Worm (Caenorhabditis elegans) whole organism, L1 larva: Measurements from ENCODE around the gene C54E10.7.

Experiments
- aly-2 ChIP-seq: fragments of 150-350 bp; optimal IDR thresholded peaks from 2 replicates; lab custom pipeline; 2014; ENCODE audit warnings: missing biosample characterization, missing genetic modification characterization
- blmp-1 ChIP-seq: fragments of 150-350 bp; optimal IDR thresholded peaks from 2 replicates; lab custom pipeline; 2014; ENCODE audit warnings: missing biosample characterization, missing genetic modification characterization
- efl-1 ChIP-seq, 4 experiments: fragments of 150-350 bp; optimal IDR thresholded peaks in 3 of 4; peaks in 1 of 4; 1 replicate in 1 of 4; 2 replicates in 3 of 4; lab custom pipeline; 2014; ENCODE audit warnings: missing biosample characterization in 2 of 4, missing genetic modification characterization in 2 of 4, missing genetic modification reagents in 2 of 4
- jun-1 ChIP-seq: fragments of 150-350 bp; optimal IDR thresholded peaks from 2 replicates; lab custom pipeline; 2014; ENCODE audit warnings: missing biosample characterization, missing genetic modification reagents, missing genetic modification characterization
- pqm-1 ChIP-seq: sonication (generic microtip); optimal IDR thresholded peaks from 3 replicates; lab custom pipeline; 2017; ENCODE audit warnings: missing biosample characterization, missing genetic modification characterization
- skn-1 ChIP-seq: fragments of 150-350 bp; optimal IDR thresholded peaks from 2 replicates; lab custom pipeline; 2014; ENCODE audit warnings: missing biosample characterization, missing genetic modification characterization
- tbx-2 ChIP-seq: sonication (generic microtip); optimal IDR thresholded peaks from 2 replicates; lab custom pipeline; 2016; ENCODE audit warnings: missing genetic modification characterization, missing compliant biosample characterization
- xbp-1 ChIP-seq: sonication (generic microtip); optimal IDR thresholded peaks from 2 replicates; lab custom pipeline; 2016; ENCODE audit warnings: missing genetic modification characterization, missing compliant biosample characterization
- zag-1 ChIP-seq: fragments of 150-350 bp; optimal IDR thresholded peaks from 2 replicates; lab custom pipeline; 2014; ENCODE audit warnings: missing biosample characterization, missing genetic modification characterization

DNA sequence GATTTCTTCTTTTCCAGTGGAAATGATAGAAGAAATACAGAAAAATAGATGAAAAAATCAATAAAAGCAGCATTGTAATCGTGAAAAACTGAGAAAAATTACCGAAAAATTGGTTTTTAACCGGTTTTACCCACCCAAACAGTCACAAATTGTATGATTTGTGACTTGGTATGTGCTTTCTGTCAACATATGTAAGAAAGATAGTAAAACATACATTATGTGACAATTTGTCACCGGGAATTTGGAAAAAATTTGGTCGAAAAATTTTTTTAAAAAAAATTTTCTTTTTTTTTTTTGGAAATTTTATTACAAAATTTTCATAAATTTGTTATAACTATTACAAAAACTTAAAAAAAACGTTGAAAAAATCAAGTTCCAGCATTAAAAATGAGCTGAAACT lies 25.7 kb downstream of the C54E10.7 start, which contains the start of gene cyp-33D3:
- TF ChIP-seq zag-1 (no peak), jun-1 (tag; lab: Kevin White, UChicago) (no peak), tbx-2 (no peak), efl-1 (optimal IDR thresholded peaks at IDR 0.05; lab: Kevin White, UChicago) (no peak), efl-1 (GFP tag; optimal IDR thresholded peaks at IDR 0.05 in 1 of 2; lab: Kevin White, UChicago) (no peak), blmp-1 (no peak), xbp-1 (no peak), skn-1 (no peak), aly-2 (tag; lab: Kevin White, UChicago) (no peak), pqm-1 (tag; lab: Kevin White, UChicago) (no peak)
